Worm (Caenorhabditis elegans) whole organism, mixed stage, embryonic: ENCODE results near the gene C27B7.7.

Source experiments
- blmp-1 ChIP-seq: fragments of 150-350 bp; optimal IDR thresholded peaks from 2 replicates; lab custom pipeline; 2014; ENCODE audit warnings: missing biosample characterization, missing genetic modification characterization
- elt-1 ChIP-seq: sonication (generic microtip); optimal IDR thresholded peaks from 2 replicates; lab custom pipeline; 2017; ENCODE audit warnings: missing genetic modification characterization, mild to moderate bottlenecking, missing compliant biosample characterization, antibody characterized with exemption, moderate library complexity, borderline replicate concordance; ENCODE audit not compliant: insufficient read depth
- lin-13 ChIP-seq: fragments of 150-350 bp; optimal IDR thresholded peaks from 2 replicates; lab custom pipeline; 2014; ENCODE audit warnings: missing biosample characterization, missing genetic modification characterization
- lsy-2 ChIP-seq: fragments of 150-350 bp; optimal IDR thresholded peaks from 2 replicates; lab custom pipeline; 2014; ENCODE audit warnings: missing biosample characterization, missing genetic modification characterization
- mep-1 ChIP-seq: fragments of 150-350 bp; optimal IDR thresholded peaks from 2 replicates; lab custom pipeline; 2017; ENCODE audit warnings: missing biosample characterization, missing genetic modification reagents, missing genetic modification characterization, inconsistent platforms
- nhr-2 ChIP-seq: fragments of 150-350 bp; optimal IDR thresholded peaks from 2 replicates; lab custom pipeline; 2014; ENCODE audit warnings: missing biosample characterization, missing genetic modification characterization
- nhr-237 ChIP-seq: fragments of 150-350 bp; optimal IDR thresholded peaks from 2 replicates; lab custom pipeline; 2014; ENCODE audit warnings: missing biosample characterization, missing genetic modification characterization
- nhr-76 ChIP-seq: sonication (generic microtip); optimal IDR thresholded peaks from 2 replicates; lab custom pipeline; 2017; ENCODE audit warnings: missing biosample characterization, missing genetic modification characterization
- snpc-4 ChIP-seq: fragments of 150-350 bp; optimal IDR thresholded peaks from 2 replicates; lab custom pipeline; 2014; ENCODE audit warnings: missing biosample characterization, missing genetic modification characterization
- unc-120 ChIP-seq: sonication (generic microtip); optimal IDR thresholded peaks from 2 replicates; lab custom pipeline; 2017; ENCODE audit warnings: missing genetic modification characterization, missing compliant biosample characterization; ENCODE audit not compliant: poor library complexity, severe bottlenecking
- unc-39 ChIP-seq: fragments of 150-350 bp; optimal IDR thresholded peaks from 2 replicates; lab custom pipeline; 2014; ENCODE audit warnings: missing biosample characterization, missing genetic modification characterization
- unc-62 ChIP-seq: fragments of 150-350 bp; optimal IDR thresholded peaks from 2 replicates; lab custom pipeline; 2014; ENCODE audit warnings: missing biosample characterization, missing genetic modification reagents, missing genetic modification characterization
- ztf-11 ChIP-seq: fragments of 150-350 bp; optimal IDR thresholded peaks from 2 replicates; lab custom pipeline; 2014; ENCODE audit warnings: missing biosample characterization, missing genetic modification characterization

DNA sequence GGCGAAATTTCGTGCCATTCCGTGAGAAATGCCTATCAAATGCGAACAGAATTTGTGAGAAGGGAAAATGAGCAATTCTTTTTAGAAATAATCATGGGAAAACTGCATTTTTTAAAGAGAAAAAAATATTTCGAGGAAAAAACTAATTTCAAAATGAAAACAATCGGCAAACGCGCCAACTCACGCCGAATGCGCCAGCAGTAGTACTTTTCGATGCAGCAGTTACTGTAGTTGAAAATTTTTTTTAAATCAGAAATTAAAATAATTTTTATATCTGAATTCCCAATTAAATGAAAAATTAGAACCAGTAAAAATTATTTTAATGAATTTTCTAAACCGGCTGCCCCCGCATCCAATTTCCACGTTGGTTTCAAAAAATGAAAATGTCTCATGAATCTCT is 16.5 kb downstream of the C27B7.7 start:
- TF ChIP-seq ztf-11 (no peak), snpc-4 (tag; lab: Kevin White, UChicago) (no peak), nhr-237 (tag; lab: Kevin White, UChicago) (no peak), elt-1 (tag; lab: Kevin White, UChicago) (no peak), lin-13 (tag; lab: Kevin White, UChicago) (no peak), nhr-2 (tag; lab: Kevin White, UChicago) (no peak), unc-120 (tag; lab: Kevin White, UChicago) (no peak), mep-1 (tag; lab: Kevin White, UChicago) (no peak), blmp-1 (tag; lab: Kevin White, UChicago) (no peak), lsy-2 (tag; lab: Kevin White, UChicago) (no peak), unc-62 (GFP tag; lab: Kevin White, UChicago) (no peak), unc-39 (no peak), nhr-76 (tag; lab: Kevin White, UChicago) (no peak)
